Worm (Caenorhabditis elegans): Measurements from ENCODE around the gene F53F4.15.

The F53F4.15 gene

ce11 chrV:13649730-13650349 lies 29.1 kb downstream of the F53F4.15 start, which contains the start of gene H37A05.4 (continued):
- peak; percentile 23 for TF ChIP-seq nhr-48 (tag; optimal IDR thresholded peaks at IDR 0.05)
- TF ChIP-seq spr-3 (GFP tag; optimal IDR thresholded peaks at IDR 0.05), result peak; percentile 6
- 0 out of 2 replicates have a peak, but pooled peaks have one; percentile 36 for TF ChIP-seq ctbp-1 (GFP tag; IDR thresholded peaks at IDR 0.05)
- peak; percentile 5 for TF ChIP-seq mxl-3 (GFP tag; optimal IDR thresholded peaks at IDR 0.05)
- peak; percentile 50; the same call in 1 of the 2 replicates for TF ChIP-seq T26A8.4 (GFP tag; IDR thresholded peaks at IDR 0.05)
- peak; percentile 39 for TF ChIP-seq Y5F2A.4 (GFP tag; optimal IDR thresholded peaks at IDR 0.05)
- no peak for TF ChIP-seq skn-1 (tag; optimal IDR thresholded peaks at IDR 0.05)
- TF ChIP-seq zfp-3 (GFP tag; conservative IDR thresholded peaks at IDR 0.05), result peak; percentile 73
- no peak for TF ChIP-seq ZK337.2 (GFP tag; IDR thresholded peaks at IDR 0.05)
- TF ChIP-seq nhr-102 (tag; optimal IDR thresholded peaks at IDR 0.05), result peak; percentile 88
- TF ChIP-seq hmg-1.1 (GFP tag; IDR thresholded peaks at IDR 0.05), result peak; percentile 47; the same call in 1 of the 2 replicates
- peak; percentile 84 for TF ChIP-seq duxl-1 (tag; optimal IDR thresholded peaks at IDR 0.05; ENCODE audit: poor library complexity)
- TF ChIP-seq php-3 (GFP tag; IDR thresholded peaks at IDR 0.05), result peak; percentile 44; the same call in 1 of the 2 replicates
- peak; percentile 51; the same call in 1 of the 2 replicates for TF ChIP-seq pha-4 (GFP tag; IDR thresholded peaks at IDR 0.05)
- TF ChIP-seq pha-4 (tag; optimal IDR thresholded peaks at IDR 0.05), result no peak
- TF ChIP-seq hlh-11 (tag; optimal IDR thresholded peaks at IDR 0.05), result peak; percentile 23
- peak; percentile 8 for TF ChIP-seq spr-1 (tag; optimal IDR thresholded peaks at IDR 0.05)
- peak in 1 of 2 experiments; percentile 26 for TF ChIP-seq hif-1 (tag; optimal IDR thresholded peaks at IDR 0.05)
- TF ChIP-seq dve-1 (tag; optimal IDR thresholded peaks at IDR 0.05; ENCODE audit: insufficient read depth), result peak; percentile 29
- TF ChIP-seq ceh-20 (GFP tag; IDR thresholded peaks at IDR 0.05), result peak; percentile 60; the same call in 1 of the 2 replicates
- no peak for TF ChIP-seq lin-39 (tag; optimal IDR thresholded peaks at IDR 0.05)
- peak in 1 of 2 experiments; percentile 78; a peak in 1 of 4 replicates for TF ChIP-seq madf-5 (GFP tag; IDR thresholded peaks at IDR 0.05)
- no peak for TF ChIP-seq zip-11 (GFP tag; IDR thresholded peaks at IDR 0.05)
- peak; percentile 42; the same call in 1 of the 2 replicates for TF ChIP-seq arid-1 (GFP tag; conservative IDR thresholded peaks at IDR 0.05)
- TF ChIP-seq lin-1 (GFP tag; IDR thresholded peaks at IDR 0.05), result 0 out of 2 replicates have a peak, but pooled peaks have one; percentile 22
- TF ChIP-seq F26F4.8 (GFP tag; conservative IDR thresholded peaks at IDR 0.05), result no peak
- no peak for TF ChIP-seq saeg-2 (GFP tag; IDR thresholded peaks at IDR 0.05)
- TF ChIP-seq ZK546.5 (tag; optimal IDR thresholded peaks at IDR 0.05), result no peak
- TF ChIP-seq nhr-28 (tag; optimal IDR thresholded peaks at IDR 0.05), result peak; percentile 9
- TF ChIP-seq aha-1 (tag), result peak; percentile 70
- peak; percentile 84 for TF ChIP-seq gei-8 (GFP tag; optimal IDR thresholded peaks at IDR 0.05)
- TF ChIP-seq Y105C5A.15 (GFP tag; IDR thresholded peaks at IDR 0.05), result peak; percentile 81

ce11 chrV:13650800-13651199 lies 30.0 kb downstream of the F53F4.15 start:
- no peak for TF ChIP-seq pha-4 (GFP tag; IDR thresholded peaks at IDR 0.05)
- TF ChIP-seq pha-4 (tag; optimal IDR thresholded peaks at IDR 0.05), result no peak
- TF ChIP-seq Y48G9A.11 (GFP tag; IDR thresholded peaks at IDR 0.05), result no peak
- no peak for TF ChIP-seq dmd-6 (GFP tag; IDR thresholded peaks at IDR 0.05)
- TF ChIP-seq madf-5 (GFP tag; IDR thresholded peaks at IDR 0.05), result no peak
- TF ChIP-seq sdz-12 (GFP tag; optimal IDR thresholded peaks at IDR 0.05), result no peak
- no peak for TF ChIP-seq ZK337.2 (GFP tag; IDR thresholded peaks at IDR 0.05)
- TF ChIP-seq cey-2 (tag; optimal IDR thresholded peaks at IDR 0.05; ENCODE audit: borderline replicate concordance, insufficient read depth), result no peak
- TF ChIP-seq ceh-28 (tag; optimal IDR thresholded peaks at IDR 0.05), result no peak
- 0 out of 2 replicates have a peak, but pooled peaks have one; percentile 10 for TF ChIP-seq zfp-3 (GFP tag; conservative IDR thresholded peaks at IDR 0.05)
- no peak for TF ChIP-seq lin-38 (GFP tag; IDR thresholded peaks at IDR 0.05)
- no peak for TF ChIP-seq lin-15B (tag; optimal IDR thresholded peaks at IDR 0.05)
- TF ChIP-seq hlh-11 (tag; optimal IDR thresholded peaks at IDR 0.05), result no peak
- no peak for TF ChIP-seq lim-7 (GFP tag; IDR thresholded peaks at IDR 0.05)
- peak in 1 of 2 experiments; percentile 96 for TF ChIP-seq unc-62 (GFP tag; optimal IDR thresholded peaks at IDR 0.05 in 1 of 2)
- TF ChIP-seq unc-62 (tag; optimal IDR thresholded peaks at IDR 0.05), result no peak
- no peak for TF ChIP-seq tag-97 (GFP tag; IDR thresholded peaks at IDR 0.05)
- no peak for TF ChIP-seq Y75B8A.6 (GFP tag; IDR thresholded peaks at IDR 0.05)
- TF ChIP-seq zip-11 (GFP tag; IDR thresholded peaks at IDR 0.05), result no peak
- TF ChIP-seq dve-1 (tag; optimal IDR thresholded peaks at IDR 0.05; ENCODE audit: insufficient read depth), result no peak
- TF ChIP-seq lin-13 (GFP tag; optimal IDR thresholded peaks at IDR 0.05), result no peak
- 0 out of 2 replicates have a peak, but pooled peaks have one; percentile 11 for TF ChIP-seq hmg-1.1 (GFP tag; IDR thresholded peaks at IDR 0.05)
- no peak for TF ChIP-seq F49E8.2 (tag; optimal IDR thresholded peaks at IDR 0.05; ENCODE audit: borderline replicate concordance)
- TF ChIP-seq lin-1 (GFP tag; IDR thresholded peaks at IDR 0.05), result no peak
- no peak for TF ChIP-seq mdt-29 (GFP tag; IDR thresholded peaks at IDR 0.05)
- TF ChIP-seq mxl-3 (GFP tag; optimal IDR thresholded peaks at IDR 0.05), result no peak
